Fruit fly (Drosophila melanogaster) whole organism, adult: Measurements from ENCODE around the gene CG17819.
A peak's percentile ranks its signal among the peaks of the same experiment; 100 is the strongest.

ENCODE experiments used
- CG11617 ChIP-seq: fragments of 200-800 bp; sonication (Bioruptor generic); optimal IDR thresholded peaks from 2 replicates; lab custom pipeline; 2017; ENCODE audit warnings: mild to moderate bottlenecking, missing biosample characterization, missing genetic modification reagents, missing genetic modification characterization
- kay ChIP-seq: fragments of 200-800 bp; sonication (Bioruptor generic); peaks from one replicate; lab custom pipeline; 2016; ENCODE audit warnings: missing biosample characterization, missing genetic modification characterization, borderline replicate concordance
- toe ChIP-seq: fragments of 200-800 bp; sonication (Bioruptor generic); optimal IDR thresholded peaks from 2 replicates; lab custom pipeline; 2016; ENCODE audit warnings: missing biosample characterization, missing genetic modification characterization

DNA sequence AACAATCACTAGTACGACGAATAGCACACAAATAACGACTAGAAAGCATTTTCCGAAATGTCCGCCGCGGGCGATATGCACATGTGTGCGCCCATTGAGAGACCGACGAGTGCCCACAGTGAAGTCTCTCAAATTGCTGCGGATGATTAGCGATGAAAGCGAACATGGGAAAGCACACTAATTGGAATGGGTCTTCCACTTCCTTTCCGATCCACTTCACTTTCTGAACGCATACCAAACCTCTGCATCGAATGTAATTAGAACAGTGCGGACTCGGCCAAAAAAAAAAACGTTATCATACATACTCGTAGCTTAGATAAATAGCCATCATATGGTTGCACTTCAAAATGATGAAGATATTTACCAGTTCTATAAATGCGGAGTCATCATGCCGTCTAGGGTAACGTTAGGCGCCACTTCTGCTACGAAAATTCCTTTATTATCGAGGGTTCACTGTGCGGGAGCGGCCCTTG, 35.3 kb downstream of the CG17819 start:
- TF ChIP-seq kay, result no peak
- TF ChIP-seq CG11617, result peak; percentile 54
- no peak for TF ChIP-seq toe (GFP tag; lab: Kevin White, UChicago)
